Worm (Caenorhabditis elegans) whole organism, L1 larva: ENCODE results near the gene ztf-27.
A peak's percentile ranks its signal among the peaks of the same experiment; 100 is the strongest.

Experiments
- Y116A8C.19 ChIP-seq: sonication (generic microtip); optimal IDR thresholded peaks from 2 replicates; lab custom pipeline; 2016; ENCODE audit warnings: missing compliant biosample characterization, missing genetic modification characterization, borderline replicate concordance
- dpl-1 ChIP-seq, 3 experiments: fragments of 150-350 bp in 2 of 3; sonication (generic microtip) in 1 of 3; optimal IDR thresholded peaks; 2 replicates each; lab custom pipeline; 2014 to 2017; ENCODE audit warnings: missing biosample characterization in 3 of 3, missing genetic modification characterization in 3 of 3, missing genetic modification reagents in 3 of 3
- egl-13 ChIP-seq: sonication (generic microtip); optimal IDR thresholded peaks from 2 replicates; lab custom pipeline; 2016; ENCODE audit warnings: missing genotype, missing genetic modification reagents, missing genetic modification characterization, missing compliant biosample characterization
- egl-27 ChIP-seq, 2 experiments: fragments of 150-350 bp in 1 of 2; sonication (generic microtip); optimal IDR thresholded peaks; 3 replicates each; lab custom pipeline; 2017 to 2018; ENCODE audit warnings: missing biosample characterization in 2 of 2, missing genetic modification characterization in 2 of 2, missing genetic modification reagents in 2 of 2
- elt-3 ChIP-seq, 6 experiments: fragments of 150-350 bp in 1 of 6; sonication (generic microtip); optimal IDR thresholded peaks; 2 replicates each; lab custom pipeline; 2017 to 2018; ENCODE audit warnings: missing biosample characterization in 6 of 6, missing genetic modification characterization in 6 of 6, inconsistent platforms in 1 of 6
- lin-13 ChIP-seq: fragments of 150-350 bp; optimal IDR thresholded peaks from 2 replicates; lab custom pipeline; 2014; ENCODE audit warnings: missing biosample characterization, missing genetic modification reagents, missing genetic modification characterization
- lsy-2 ChIP-seq, 2 experiments: fragments of 150-350 bp; optimal IDR thresholded peaks; 2 replicates each; lab custom pipeline; 2014; ENCODE audit warnings: missing biosample characterization in 2 of 2, missing genetic modification characterization in 2 of 2
- nhr-11 ChIP-seq: fragments of 150-350 bp; optimal IDR thresholded peaks from 2 replicates; lab custom pipeline; 2014; ENCODE audit warnings: missing biosample characterization, missing genetic modification characterization
- nhr-237 ChIP-seq: fragments of 150-350 bp; optimal IDR thresholded peaks from 2 replicates; lab custom pipeline; 2014; ENCODE audit warnings: missing biosample characterization, missing genetic modification characterization
- nhr-76 ChIP-seq: sonication (generic microtip); optimal IDR thresholded peaks from 2 replicates; lab custom pipeline; 2017; ENCODE audit warnings: missing biosample characterization, missing genetic modification characterization
- nhr-77 ChIP-seq: fragments of 150-350 bp; optimal IDR thresholded peaks from 2 replicates; lab custom pipeline; 2014; ENCODE audit warnings: missing biosample characterization, missing genetic modification characterization
- pqm-1 ChIP-seq: sonication (generic microtip); optimal IDR thresholded peaks from 3 replicates; lab custom pipeline; 2017; ENCODE audit warnings: missing biosample characterization, missing genetic modification characterization
- xbp-1 ChIP-seq: sonication (generic microtip); optimal IDR thresholded peaks from 2 replicates; lab custom pipeline; 2016; ENCODE audit warnings: missing genetic modification characterization, missing compliant biosample characterization
- ztf-11 ChIP-seq, 2 experiments: sonication (generic microtip); optimal IDR thresholded peaks; 2 replicates each; lab custom pipeline; 2016 to 2017; ENCODE audit warnings: missing genetic modification characterization in 2 of 2, missing biosample characterization in 1 of 2, missing compliant biosample characterization in 1 of 2

DNA sequence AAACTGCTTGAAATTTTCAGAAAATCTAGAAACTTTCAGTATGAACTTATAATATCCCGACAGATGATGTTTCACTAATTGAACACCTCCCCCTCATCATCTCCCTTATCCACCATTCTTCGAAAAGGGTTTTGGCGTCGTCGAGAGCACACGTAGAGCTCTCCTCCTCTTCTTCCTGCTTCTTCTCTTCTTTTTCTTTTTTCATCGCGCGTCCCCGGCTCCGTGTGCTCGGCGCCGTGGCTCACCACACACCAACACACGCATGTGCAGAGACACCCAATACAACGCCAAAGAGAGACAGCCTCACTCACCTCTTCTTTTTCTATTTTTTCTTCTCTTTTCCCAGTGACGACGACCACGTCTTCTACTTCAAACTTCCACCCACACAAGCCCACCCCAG is 5.6 kb upstream of the ztf-27 start:
- no peak for TF ChIP-seq ztf-11 (tag; optimal IDR thresholded peaks at IDR 0.05; lab: Kevin White, UChicago)
- no peak for TF ChIP-seq nhr-11 (tag; lab: Kevin White, UChicago)
- TF ChIP-seq xbp-1 = no peak
- no peak for TF ChIP-seq nhr-77 (tag; lab: Kevin White, UChicago)
- no peak for TF ChIP-seq nhr-76 (tag; lab: Kevin White, UChicago)
- no peak for TF ChIP-seq nhr-237 (tag; lab: Kevin White, UChicago)
- TF ChIP-seq elt-3 (tag; optimal IDR thresholded peaks at IDR 0.05; lab: Kevin White, UChicago) = no peak
- no peak for TF ChIP-seq dpl-1 (GFP tag; optimal IDR thresholded peaks at IDR 0.05; lab: Kevin White, UChicago)
- TF ChIP-seq pqm-1 (tag; lab: Kevin White, UChicago) = no peak
- peak; percentile 30 for TF ChIP-seq egl-13 (tag; lab: Kevin White, UChicago)
- TF ChIP-seq egl-27 (tag; optimal IDR thresholded peaks at IDR 0.05; lab: Kevin White, UChicago) = no peak
- no peak for TF ChIP-seq Y116A8C.19 (tag; lab: Kevin White, UChicago)
- TF ChIP-seq lin-13 (GFP tag; lab: Kevin White, UChicago) = no peak
- TF ChIP-seq lsy-2 (tag; optimal IDR thresholded peaks at IDR 0.05; lab: Kevin White, UChicago) = no peak
